Worm (Caenorhabditis elegans) whole organism, young adult: ENCODE measurements around the gene sri-70.
A peak's percentile ranks its signal among the peaks of the same experiment; 100 is the strongest.

ENCODE experiments used
- B0019.2 ChIP-seq: fragments of 200-800 bp; sonication (Bioruptor generic); conservative IDR thresholded peaks from 2 replicates; pipeline ENCODE4 v1.3.6; 2022; ENCODE audit warnings: missing genetic modification reagents, missing genetic modification characterization, missing compliant biosample characterization
- B0035.1 ChIP-seq: sonication (generic microtip); optimal IDR thresholded peaks from 2 replicates; lab custom pipeline; 2016; ENCODE audit warnings: missing genetic modification characterization, mild to moderate bottlenecking, missing compliant biosample characterization, missing genotype, missing genetic modification reagents
- D2030.7 ChIP-seq: fragments of 200-800 bp; sonication (Bioruptor generic); IDR thresholded peaks from 2 replicates; pipeline ENCODE4 v1.3.6; 2022; ENCODE audit warnings: missing genetic modification reagents, missing genetic modification characterization, missing compliant biosample characterization
- F22D6.2 ChIP-seq: sonication (generic microtip); optimal IDR thresholded peaks from 2 replicates; lab custom pipeline; 2016; ENCODE audit warnings: mild to moderate bottlenecking, missing genetic modification characterization, missing compliant biosample characterization
- F23B12.7 ChIP-seq: sonication (generic microtip); optimal IDR thresholded peaks from 2 replicates; lab custom pipeline; 2017; ENCODE audit warnings: missing genetic modification characterization, mild to moderate bottlenecking, missing compliant biosample characterization, antibody characterized with exemption, moderate library complexity; ENCODE audit not compliant: insufficient read depth
- F37B4.10 ChIP-seq: fragments of 200-800 bp; sonication (Bioruptor generic); IDR thresholded peaks from 2 replicates; pipeline ENCODE4 v1.3.6; 2022; ENCODE audit warnings: missing genetic modification characterization, missing compliant biosample characterization
- F55B11.4 ChIP-seq: sonication (generic microtip); optimal IDR thresholded peaks from 2 replicates; lab custom pipeline; 2016; ENCODE audit warnings: missing compliant biosample characterization, missing genetic modification characterization, borderline replicate concordance; ENCODE audit not compliant: insufficient read depth
- F57C9.4 ChIP-seq: sonication (generic microtip); optimal IDR thresholded peaks from 2 replicates; lab custom pipeline; 2017; ENCODE audit warnings: mild to moderate bottlenecking, missing genetic modification characterization, missing compliant biosample characterization
- K11D2.4 ChIP-seq: fragments of 200-800 bp; sonication (Bioruptor generic); IDR thresholded peaks from 2 replicates; pipeline ENCODE4 v1.3.6; 2022; ENCODE audit warnings: missing genetic modification reagents, missing genetic modification characterization, missing compliant biosample characterization
- Y56A3A.18 ChIP-seq: fragments of 200-800 bp; sonication (Bioruptor generic); IDR thresholded peaks from 2 replicates; pipeline ENCODE4 v1.3.6; 2022; ENCODE audit warnings: missing genetic modification reagents, missing genetic modification characterization, missing compliant biosample characterization
- akir-1 ChIP-seq: fragments of 200-800 bp; sonication (Bioruptor generic); optimal IDR thresholded peaks from 2 replicates; lab custom pipeline; 2018; ENCODE audit warnings: mild to moderate bottlenecking, missing genetic modification characterization, moderate library complexity, missing compliant biosample characterization
- aptf-3 ChIP-seq: fragments of 200-800 bp; sonication (Bioruptor generic); IDR thresholded peaks from 2 replicates; pipeline ENCODE4 v1.3.6; 2022; ENCODE audit warnings: missing genetic modification characterization, missing compliant biosample characterization
- attf-3 ChIP-seq: fragments of 200-800 bp; sonication (Bioruptor generic); conservative IDR thresholded peaks from 2 replicates; pipeline ENCODE4 v1.3.6; 2022; ENCODE audit warnings: missing genetic modification reagents, missing genetic modification characterization, missing compliant biosample characterization
- attf-6 ChIP-seq: fragments of 200-800 bp; sonication (Bioruptor generic); IDR thresholded peaks from 2 replicates; pipeline ENCODE4 v1.3.6; 2022; ENCODE audit warnings: missing genetic modification reagents, missing genetic modification characterization, missing compliant biosample characterization
- ceh-58 ChIP-seq: fragments of 200-800 bp; sonication (Bioruptor generic); IDR thresholded peaks from 2 replicates; pipeline ENCODE4 v1.3.6; 2022; ENCODE audit warnings: missing genetic modification characterization, missing compliant biosample characterization
- dox-1 ChIP-seq: fragments of 200-800 bp; sonication (Bioruptor generic); IDR thresholded peaks from 2 replicates; pipeline ENCODE4 v1.3.6; 2022; ENCODE audit warnings: missing genetic modification reagents, missing genetic modification characterization, missing compliant biosample characterization
- egl-18 ChIP-seq: fragments of 200-800 bp; sonication (Bioruptor generic); IDR thresholded peaks from 2 replicates; pipeline ENCODE4 v1.3.6; 2022; ENCODE audit warnings: missing genetic modification reagents, missing genetic modification characterization, missing compliant biosample characterization
- egrh-3 ChIP-seq: fragments of 200-800 bp; sonication (Bioruptor generic); IDR thresholded peaks from 2 replicates; pipeline ENCODE4 v1.3.6; 2022; ENCODE audit warnings: missing genetic modification reagents, missing genetic modification characterization, missing compliant biosample characterization
- him-1 ChIP-seq: sonication (generic microtip); optimal IDR thresholded peaks from 2 replicates; lab custom pipeline; 2016; ENCODE audit warnings: missing genotype, missing genetic modification reagents, missing genetic modification characterization, missing compliant biosample characterization
- hlh-26 ChIP-seq: fragments of 200-800 bp; sonication (Bioruptor generic); conservative IDR thresholded peaks from 2 replicates; pipeline ENCODE4 v1.3.6; 2022; ENCODE audit warnings: missing genetic modification reagents, missing genetic modification characterization, missing compliant biosample characterization
- hmg-1.2 ChIP-seq: fragments of 200-800 bp; sonication (Bioruptor generic); IDR thresholded peaks from 2 replicates; pipeline ENCODE4 v1.3.6; 2022; ENCODE audit warnings: missing genetic modification reagents, missing genetic modification characterization, missing compliant biosample characterization
- hmg-20 ChIP-seq: fragments of 200-800 bp; sonication (Bioruptor generic); IDR thresholded peaks from 2 replicates; pipeline ENCODE4 v1.3.6; 2022; ENCODE audit warnings: missing genetic modification reagents, missing genetic modification characterization, missing compliant biosample characterization
- lin-26 ChIP-seq: fragments of 200-800 bp; sonication (Bioruptor generic); IDR thresholded peaks from 2 replicates; pipeline ENCODE4 v1.3.6; 2022; ENCODE audit warnings: missing genetic modification reagents, missing genetic modification characterization, missing compliant biosample characterization
- lin-40 ChIP-seq: sonication (generic microtip); optimal IDR thresholded peaks from 2 replicates; lab custom pipeline; 2016; ENCODE audit warnings: missing genetic modification characterization, mild to moderate bottlenecking, missing compliant biosample characterization, missing genotype, missing genetic modification reagents
- madf-3 ChIP-seq: fragments of 200-800 bp; sonication (Bioruptor generic); IDR thresholded peaks from 2 replicates; pipeline ENCODE4 v1.3.6; 2022; ENCODE audit warnings: missing genetic modification reagents, missing genetic modification characterization, missing compliant biosample characterization
- mxl-1 ChIP-seq: sonication (generic microtip); optimal IDR thresholded peaks from 2 replicates; lab custom pipeline; 2016; ENCODE audit warnings: missing genetic modification characterization, missing compliant biosample characterization
- nfya-1 ChIP-seq: sonication (generic microtip); optimal IDR thresholded peaks from 2 replicates; lab custom pipeline; 2017; ENCODE audit warnings: antibody characterized with exemption, missing compliant biosample characterization, missing genetic modification characterization, borderline replicate concordance; ENCODE audit not compliant: insufficient read depth
- nfyb-1 ChIP-seq: fragments of 200-800 bp; sonication (Bioruptor generic); IDR thresholded peaks from 2 replicates; pipeline ENCODE4 v1.3.6; 2022; ENCODE audit warnings: missing genetic modification reagents, missing genetic modification characterization, missing compliant biosample characterization
- nhr-120 ChIP-seq: fragments of 200-800 bp; sonication (Bioruptor generic); IDR thresholded peaks from 2 replicates; pipeline ENCODE4 v1.3.6; 2022; ENCODE audit warnings: missing genetic modification characterization, missing compliant biosample characterization
- nhr-27 ChIP-seq: fragments of 200-800 bp; sonication (Bioruptor generic); optimal IDR thresholded peaks from 2 replicates; lab custom pipeline; 2018; ENCODE audit warnings: mild to moderate bottlenecking, missing genetic modification characterization, moderate library complexity, missing compliant biosample characterization
- rpc-1 ChIP-seq, 2 experiments: fragments of 150-350 bp in 1 of 2; sonication (generic microtip) in 1 of 2; optimal IDR thresholded peaks; 2 replicates each; lab custom pipeline; 2014 to 2018; ENCODE audit warnings: missing biosample characterization in 1 of 2, missing genetic modification characterization in 1 of 2, missing genetic modification reagents in 1 of 2, missing genotype in 1 of 2
- sea-2 ChIP-seq: fragments of 200-800 bp; sonication (Bioruptor generic); IDR thresholded peaks from 2 replicates; pipeline ENCODE4 v1.3.6; 2022; ENCODE audit warnings: missing genetic modification characterization, missing compliant biosample characterization
- snpc-1.3 ChIP-seq: sonication (generic microtip); optimal IDR thresholded peaks from 2 replicates; lab custom pipeline; 2017; ENCODE audit warnings: missing genetic modification characterization, mild to moderate bottlenecking, missing compliant biosample characterization, antibody characterized with exemption, moderate library complexity, missing genotype, missing genetic modification reagents; ENCODE audit not compliant: insufficient read depth
- snpc-4 ChIP-seq, 5 experiments: fragments of 150-350 bp in 1 of 5; sonication (generic microtip) in 4 of 5; optimal IDR thresholded peaks; 2 replicates each; lab custom pipeline; 2014 to 2018; ENCODE audit warnings: missing genetic modification characterization in 5 of 5, missing biosample characterization in 3 of 5, antibody characterized with exemption in 2 of 5, mild to moderate bottlenecking in 2 of 5, missing compliant biosample characterization in 2 of 5, missing genotype in 2 of 5, moderate library complexity in 2 of 5, missing genetic modification reagents in 1 of 5
- sptf-2 ChIP-seq: fragments of 200-800 bp; sonication (Bioruptor generic); optimal IDR thresholded peaks from 2 replicates; lab custom pipeline; 2018; ENCODE audit warnings: mild to moderate bottlenecking, missing genetic modification characterization, missing compliant biosample characterization
- tbp1 ChIP-seq: fragments of 200-800 bp; sonication (Bioruptor generic); optimal IDR thresholded peaks from 2 replicates; lab custom pipeline; 2018; ENCODE audit warnings: mild to moderate bottlenecking, missing genetic modification characterization, missing compliant biosample characterization
- unc-130 ChIP-seq: sonication (generic microtip); optimal IDR thresholded peaks from 2 replicates; lab custom pipeline; 2016; ENCODE audit warnings: missing genetic modification reagents, missing genetic modification characterization, missing compliant biosample characterization
- xnd-1 ChIP-seq: sonication (generic microtip); optimal IDR thresholded peaks from 2 replicates; lab custom pipeline; 2016; ENCODE audit warnings: missing genotype, missing genetic modification reagents, missing genetic modification characterization, missing compliant biosample characterization
- zfh-2 ChIP-seq: fragments of 200-800 bp; sonication (Bioruptor generic); conservative IDR thresholded peaks from 2 replicates; pipeline ENCODE4 v1.3.6; 2022; ENCODE audit warnings: missing genetic modification reagents, missing genetic modification characterization, missing compliant biosample characterization
- ztf-22 ChIP-seq: fragments of 200-800 bp; sonication (Bioruptor generic); optimal IDR thresholded peaks from 2 replicates; lab custom pipeline; 2018; ENCODE audit warnings: mild to moderate bottlenecking, missing genetic modification characterization, moderate library complexity, missing compliant biosample characterization
- ztf-28 ChIP-seq: fragments of 200-800 bp; sonication (Bioruptor generic); IDR thresholded peaks from 2 replicates; pipeline ENCODE4 v1.3.6; 2022; ENCODE audit warnings: missing genetic modification reagents, missing genetic modification characterization, missing compliant biosample characterization

sri-70 gene

DNA sequence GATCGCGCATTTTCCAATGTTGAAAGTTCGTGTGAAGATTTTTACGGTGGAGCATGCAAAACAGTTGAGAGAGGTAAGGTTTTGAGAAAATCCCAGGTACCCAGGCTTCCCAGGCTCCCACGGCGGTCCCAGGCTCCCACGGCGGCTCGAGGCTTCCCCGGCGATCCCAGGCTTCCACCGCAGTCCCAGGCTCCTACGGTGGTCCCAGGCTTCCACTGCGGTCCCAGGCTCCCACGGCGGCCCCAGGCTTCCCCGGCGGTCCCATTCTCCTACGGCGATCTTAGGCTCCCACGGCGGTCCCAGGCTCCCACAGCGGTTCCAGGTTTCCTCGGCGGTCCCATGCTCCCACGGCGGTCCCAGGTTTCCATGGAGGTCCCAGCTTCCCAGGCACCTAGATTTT lies 21.0 kb downstream of the sri-70 start:
- TF ChIP-seq zfh-2 (GFP tag; lab: Robert Waterston, UW), result peak; percentile 96
- TF ChIP-seq D2030.7, result no peak
- peak; percentile 35; the same call in 1 of the 2 replicates for TF ChIP-seq dox-1 (GFP tag; lab: Robert Waterston, UW)
- no peak for TF ChIP-seq ztf-22 (GFP tag; lab: Kevin White, UChicago)
- TF ChIP-seq F57C9.4, result no peak
- peak; percentile 48; the same call in 1 of the 2 replicates for TF ChIP-seq sea-2 (GFP tag; lab: Robert Waterston, UW)
- TF ChIP-seq attf-6 (GFP tag; lab: Robert Waterston, UW), result no peak
- TF ChIP-seq ztf-28 (GFP tag; lab: Robert Waterston, UW), result peak; percentile 21; the same call in 1 of the 2 replicates
- TF ChIP-seq egrh-3 (GFP tag; lab: Robert Waterston, UW), result peak; percentile 98
- no peak for TF ChIP-seq B0019.2 (GFP tag; lab: Robert Waterston, UW)
- no peak for TF ChIP-seq snpc-1.3 (tag; lab: Kevin White, UChicago)
- TF ChIP-seq nfyb-1 (GFP tag; lab: Robert Waterston, UW), result peak; percentile 59; the same call in 1 of the 2 replicates
- TF ChIP-seq lin-26, result peak; percentile 52; the same call in 1 of the 2 replicates
- 0 out of 2 replicates have a peak, but pooled peaks have one; percentile 9 for TF ChIP-seq aptf-3 (GFP tag; lab: Robert Waterston, UW)
- TF ChIP-seq hlh-26 (GFP tag; lab: Robert Waterston, UW), result no peak
- no peak for TF ChIP-seq egl-18 (GFP tag; lab: Robert Waterston, UW)

DNA sequence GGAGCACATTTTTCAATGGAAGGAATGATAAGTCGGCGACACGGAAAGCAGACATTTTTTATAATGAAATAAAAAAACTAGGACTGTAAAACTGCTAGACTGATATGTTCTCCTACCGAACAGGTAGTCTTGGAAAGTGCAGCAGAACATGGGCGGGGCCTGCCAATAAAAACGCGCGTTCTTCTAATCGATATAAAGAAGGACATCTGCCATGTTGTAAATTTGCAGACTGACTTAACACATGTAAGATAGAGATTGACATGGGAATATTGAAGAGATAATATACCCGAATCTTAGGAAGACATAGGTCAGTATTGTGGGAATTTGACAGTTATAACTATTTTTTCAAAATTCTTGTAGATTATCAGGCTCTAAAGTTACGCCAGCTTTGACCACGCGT lies 25.0 kb downstream of the sri-70 start, which contains the start of gene sdz-16:
sdz-16 (minus strand) TSS at position 101 of the 400 bp plus-strand sequence.
- TF ChIP-seq tbp1 (GFP tag; lab: Kevin White, UChicago) (no peak), sptf-2 (GFP tag; lab: Kevin White, UChicago) (no peak), nhr-27 (tag; lab: Kevin White, UChicago) (no peak), unc-130 (GFP tag; lab: Kevin White, UChicago) (no peak)

DNA sequence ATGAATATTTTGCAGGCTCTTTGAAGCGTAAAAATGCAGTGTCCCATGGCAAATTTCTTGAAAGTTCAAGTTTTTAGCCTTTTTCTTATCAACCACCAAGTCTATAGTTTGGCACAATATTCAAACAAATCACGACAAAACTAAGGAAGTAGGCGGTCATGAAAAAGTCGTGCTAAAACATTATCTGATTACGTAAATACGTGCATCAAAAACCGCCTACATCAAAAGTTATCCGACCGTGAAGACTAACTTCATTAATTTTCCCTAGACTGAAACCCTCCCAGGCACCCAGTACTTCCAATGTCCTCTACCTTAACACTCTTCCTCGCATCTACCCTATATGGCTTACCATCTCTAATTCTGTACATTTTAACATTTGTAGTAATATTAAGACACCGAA lies 25.6 kb downstream of the sri-70 start, which contains the start of gene srg-44:
srg-44 (plus strand) TSS at position 301 of the 400 bp plus-strand sequence.
- TF ChIP-seq F22D6.2 (tag; lab: Kevin White, UChicago) (no peak), him-1 (tag; lab: Kevin White, UChicago) (no peak), nhr-120 (GFP tag; lab: Robert Waterston, UW) (no peak), mxl-1 (tag; lab: Kevin White, UChicago) (no peak), xnd-1 (tag; lab: Kevin White, UChicago) (no peak), ceh-58 (GFP tag; lab: Robert Waterston, UW) (no peak), D2030.7 (no peak), nfya-1 (tag; lab: Kevin White, UChicago) (no peak), rpc-1 (optimal IDR thresholded peaks at IDR 0.05; lab: Kevin White, UChicago) (no peak), rpc-1 (tag; optimal IDR thresholded peaks at IDR 0.05; lab: Kevin White, UChicago) (no peak), K11D2.4 (GFP tag; lab: Robert Waterston, UW) (no peak), ztf-28 (GFP tag; lab: Robert Waterston, UW) (no peak), F55B11.4 (tag; lab: Kevin White, UChicago) (no peak), F37B4.10 (GFP tag; lab: Robert Waterston, UW) (no peak)

DNA sequence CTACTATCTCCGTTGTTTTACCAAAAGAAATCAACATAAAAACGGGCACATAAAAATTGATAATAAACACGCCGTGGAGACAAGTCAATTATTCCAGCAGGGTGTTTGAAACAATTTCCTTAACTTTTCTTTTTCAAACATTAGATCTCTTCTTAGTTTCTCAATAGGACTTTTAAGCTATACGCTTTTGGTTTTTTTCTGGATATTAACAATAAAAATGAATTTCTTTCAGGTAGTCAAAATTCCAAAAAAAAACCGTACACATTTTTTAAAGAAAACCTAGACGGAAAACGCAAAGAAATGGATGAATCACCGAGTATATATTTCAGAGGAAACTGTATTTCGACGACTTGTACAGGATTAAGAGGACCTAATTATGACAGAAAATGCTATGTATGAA lies 28.5 kb downstream of the sri-70 start, which contains the start of gene fbxa-185:
fbxa-185 (plus strand) TSS at position 301 of the 400 bp plus-strand sequence.
- TF ChIP-seq akir-1 (GFP tag; lab: Kevin White, UChicago), result no peak
- TF ChIP-seq F57C9.4, result no peak
- TF ChIP-seq hmg-20, result no peak
- TF ChIP-seq F23B12.7 (tag; lab: Kevin White, UChicago), result no peak
- no peak for TF ChIP-seq madf-3 (GFP tag; lab: Robert Waterston, UW)
- no peak for TF ChIP-seq snpc-4 (GFP tag; optimal IDR thresholded peaks at IDR 0.05; lab: Kevin White, UChicago)
- TF ChIP-seq snpc-4 (tag; optimal IDR thresholded peaks at IDR 0.05; lab: Kevin White, UChicago), result no peak
- no peak for TF ChIP-seq hmg-1.2 (GFP tag; lab: Robert Waterston, UW)
- TF ChIP-seq ztf-28 (GFP tag; lab: Robert Waterston, UW), result no peak
- no peak for TF ChIP-seq B0035.1
- TF ChIP-seq Y56A3A.18 (GFP tag; lab: Robert Waterston, UW), result no peak
- no peak for TF ChIP-seq hlh-26 (GFP tag; lab: Robert Waterston, UW)
- TF ChIP-seq attf-3 (GFP tag; lab: Robert Waterston, UW), result no peak
- no peak for TF ChIP-seq lin-40 (tag; lab: Kevin White, UChicago)
- no peak for TF ChIP-seq sea-2 (GFP tag; lab: Robert Waterston, UW)
